Fruit fly (Drosophila melanogaster): ENCODE results near the gene RabX4.

- no peak for TF ChIP-seq achi (GFP tag; optimal IDR thresholded peaks at IDR 0.05)
- TF ChIP-seq spab (GFP tag; optimal IDR thresholded peaks at IDR 0.05), result no peak
- TF ChIP-seq CG10669 (GFP tag; optimal IDR thresholded peaks at IDR 0.05), result no peak
- no peak for TF ChIP-seq dac (GFP tag; optimal IDR thresholded peaks at IDR 0.05)
- TF ChIP-seq Lpt (GFP tag; optimal IDR thresholded peaks at IDR 0.05), result no peak
- TF ChIP-seq Hr38 (GFP tag; optimal IDR thresholded peaks at IDR 0.05), result no peak
Measured at dm6 chr3R:24860316-24860826, 32.2 kb upstream of the RabX4 start, which contains the start of gene CG13639.

All from whole organism, prepupa.